Worm (Caenorhabditis elegans) whole organism, L2 larva: ENCODE results near the gene F11E6.6.
A peak's percentile ranks its signal among the peaks of the same experiment; 100 is the strongest.

Source experiments
- R02D3.7 ChIP-seq: fragments of 150-350 bp; optimal IDR thresholded peaks from 2 replicates; lab custom pipeline; 2014; ENCODE audit warnings: missing biosample characterization, missing genetic modification characterization
- ama-1 ChIP-seq: fragments of 150-350 bp; optimal IDR thresholded peaks from 2 replicates; lab custom pipeline; 2018; ENCODE audit warnings: inconsistent platforms
- lin-13 ChIP-seq: fragments of 150-350 bp; optimal IDR thresholded peaks from 2 replicates; lab custom pipeline; 2014; ENCODE audit warnings: missing biosample characterization, missing genetic modification reagents, missing genetic modification characterization
- lin-39 ChIP-seq: fragments of 150-350 bp; optimal IDR thresholded peaks from 2 replicates; lab custom pipeline; 2014; ENCODE audit warnings: missing biosample characterization, missing genetic modification reagents, missing genetic modification characterization
- mdl-1 ChIP-seq, 2 experiments: fragments of 150-350 bp in 1 of 2; sonication (generic microtip) in 1 of 2; optimal IDR thresholded peaks; 2 replicates each; lab custom pipeline; 2017; ENCODE audit warnings: missing biosample characterization in 2 of 2, missing genetic modification characterization in 2 of 2
- nhr-10 ChIP-seq: sonication (generic microtip); optimal IDR thresholded peaks from 2 replicates; lab custom pipeline; 2017; ENCODE audit warnings: missing biosample characterization, missing genetic modification characterization
- nhr-12 ChIP-seq: fragments of 150-350 bp; optimal IDR thresholded peaks from 2 replicates; lab custom pipeline; 2014; ENCODE audit warnings: missing biosample characterization, missing genetic modification characterization
- nhr-129 ChIP-seq: fragments of 150-350 bp; optimal IDR thresholded peaks from 2 replicates; lab custom pipeline; 2014; ENCODE audit warnings: missing biosample characterization, missing genetic modification characterization
- nhr-25 ChIP-seq: fragments of 150-350 bp; sonication (generic microtip); optimal IDR thresholded peaks from 3 replicates; lab custom pipeline; 2014; ENCODE audit warnings: missing biosample characterization, missing genetic modification characterization
- skn-1 ChIP-seq: sonication (generic microtip); optimal IDR thresholded peaks from 2 replicates; lab custom pipeline; 2017; ENCODE audit warnings: missing biosample characterization, missing genetic modification characterization
- unc-62 ChIP-seq: fragments of 150-350 bp; optimal IDR thresholded peaks from 2 replicates; lab custom pipeline; 2014; ENCODE audit warnings: missing biosample characterization, missing genetic modification reagents, missing genetic modification characterization

ce11 chrIV:17442503-17442902 lies 23.3 kb downstream of the F11E6.6 start, which contains the start of gene F11E6.11:
- TF ChIP-seq skn-1 (tag; lab: Kevin White, UChicago) = no peak
- no peak for TF ChIP-seq unc-62 (GFP tag; lab: Kevin White, UChicago)
- no peak for TF ChIP-seq ama-1 (lab: Kevin White, UChicago)
- no peak for TF ChIP-seq mdl-1 (tag; optimal IDR thresholded peaks at IDR 0.05; lab: Kevin White, UChicago)
- TF ChIP-seq lin-39 (tag; lab: Kevin White, UChicago) = no peak
- TF ChIP-seq nhr-12 (tag; lab: Kevin White, UChicago) = no peak
- no peak for TF ChIP-seq nhr-129
- TF ChIP-seq nhr-25 = peak; percentile 69
- no peak for TF ChIP-seq lin-13
- no peak for TF ChIP-seq nhr-10 (tag; lab: Kevin White, UChicago)
- no peak for TF ChIP-seq R02D3.7 (tag; lab: Kevin White, UChicago)
